Worm (Caenorhabditis elegans): ENCODE measurements around the gene mgl-1.

- TF ChIP-seq nhr-25 (tag; optimal IDR thresholded peaks at IDR 0.05) (peak; percentile 96), nhr-23 (tag; optimal IDR thresholded peaks at IDR 0.05) (peak; percentile 94), zag-1 (tag; optimal IDR thresholded peaks at IDR 0.05) (peak; percentile 38), pqm-1 (tag; optimal IDR thresholded peaks at IDR 0.05) (peak; percentile 88), pha-4 (tag; optimal IDR thresholded peaks at IDR 0.05) (peak; percentile 98), ceh-9 (tag; optimal IDR thresholded peaks at IDR 0.05) (no peak), nhr-11 (tag; optimal IDR thresholded peaks at IDR 0.05) (peak; percentile 67), unc-39 (tag; optimal IDR thresholded peaks at IDR 0.05) (no peak), lin-39 (tag; optimal IDR thresholded peaks at IDR 0.05) (peak; percentile 98)
These were observed 17.5 kb downstream of the mgl-1 start, which contains the start of gene ZC506.1 for ce11 chrX:9958561-9958960.
